Fruit fly (Drosophila melanogaster): ENCODE measurements around the gene heca.

heca gene

DNA sequence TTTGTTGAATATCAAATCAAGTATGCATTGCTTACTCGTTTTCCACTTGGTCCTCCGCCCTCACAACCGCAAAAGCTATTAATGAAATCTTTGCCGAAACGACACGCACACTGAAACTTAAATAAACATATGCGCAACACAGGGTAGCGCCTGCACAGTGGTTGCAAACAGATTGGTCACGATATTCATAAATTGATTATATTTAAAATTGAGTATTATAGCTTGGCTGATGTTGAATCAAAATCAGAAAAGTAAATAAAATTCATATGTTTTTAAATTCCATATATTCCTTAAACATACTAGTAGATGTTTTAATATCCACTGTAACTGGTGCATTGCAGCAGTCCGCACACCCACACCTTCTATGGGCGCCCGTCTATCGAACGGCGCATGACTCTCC lies 6.2 kb downstream of the heca start (continued):
- TF ChIP-seq Drgx (GFP tag; IDR thresholded peaks at IDR 0.05) (peak; percentile 67), ranshi (GFP tag; IDR thresholded peaks at IDR 0.05) (0 out of 2 replicates have a peak, but pooled peaks have one; percentile 4), sens (GFP tag) (peak; percentile 49), bcd (GFP tag; optimal IDR thresholded peaks at IDR 0.05) (no peak), unpg (GFP tag; optimal IDR thresholded peaks at IDR 0.05) (peak; percentile 38), CG17802 (tag; optimal IDR thresholded peaks at IDR 0.05) (no peak), gcm (GFP tag; optimal IDR thresholded peaks at IDR 0.05) (peak; percentile 10), grn (GFP tag; optimal IDR thresholded peaks at IDR 0.05) (no peak), pan (optimal IDR thresholded peaks at IDR 0.05) (no peak), pan (GFP tag; optimal IDR thresholded peaks at IDR 0.05 in 1 of 2, IDR thresholded peaks at IDR 0.05 in 1 of 2) (peak in 1 of 2 experiments; percentile 39), CG17328 (GFP tag; IDR thresholded peaks at IDR 0.05) (peak; percentile 44; the same call in 1 of the 2 replicates), bab2 (GFP tag; optimal IDR thresholded peaks at IDR 0.05) (no peak), CG34422 (GFP tag; IDR thresholded peaks at IDR 0.05) (0 out of 3 replicates have a peak, but pooled peaks have one; percentile 21), CG10979 (tag; optimal IDR thresholded peaks at IDR 0.05) (no peak), ewg (GFP tag; optimal IDR thresholded peaks at IDR 0.05) (peak; percentile 11), CG30403 (GFP tag; optimal IDR thresholded peaks at IDR 0.05) (peak; percentile 12), dmrt99B (tag; optimal IDR thresholded peaks at IDR 0.05) (peak; percentile 38), Oli (tag; optimal IDR thresholded peaks at IDR 0.05) (peak; percentile 24), PHDP (tag; optimal IDR thresholded peaks at IDR 0.05) (peak; percentile 27), Ptx1 (GFP tag; IDR thresholded peaks at IDR 0.05) (peak; percentile 31; the same call in 1 of the 2 replicates), Hand (GFP tag; optimal IDR thresholded peaks at IDR 0.05) (no peak), CG1832 (GFP tag; optimal IDR thresholded peaks at IDR 0.05) (no peak), gem (tag; optimal IDR thresholded peaks at IDR 0.05) (peak; percentile 55), Mad (GFP tag; optimal IDR thresholded peaks at IDR 0.05) (peak; percentile 4), Xbp1 (GFP tag; optimal IDR thresholded peaks at IDR 0.05) (peak; percentile 9), CG3726 (GFP tag; IDR thresholded peaks at IDR 0.05) (0 out of 3 replicates have a peak, but pooled peaks have one; percentile 14)

DNA sequence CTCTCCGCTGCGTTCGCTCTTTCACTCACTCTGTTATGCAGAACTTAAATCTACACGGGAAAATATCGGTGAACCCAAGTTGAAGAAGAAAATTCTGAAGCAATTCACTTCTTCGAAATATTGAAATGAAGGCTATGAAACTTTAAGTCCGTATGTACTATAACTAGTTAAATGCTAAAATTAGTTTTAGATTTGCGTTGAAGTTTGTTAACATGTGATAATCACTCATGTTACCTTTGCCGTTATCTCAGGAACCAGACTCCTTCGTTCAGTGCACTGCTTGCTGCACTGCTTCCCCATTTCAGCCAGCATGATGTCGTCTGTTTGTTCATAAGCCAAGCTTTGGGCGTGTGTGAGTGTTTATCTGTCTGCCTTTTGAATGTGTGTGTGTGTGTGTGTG lies 6.8 kb downstream of the heca start:
- TF ChIP-seq corto (GFP tag; optimal IDR thresholded peaks at IDR 0.05) (peak; percentile 43), CG9797 (GFP tag; optimal IDR thresholded peaks at IDR 0.05) (no peak), CG9932 (GFP tag; IDR thresholded peaks at IDR 0.05) (0 out of 2 replicates have a peak, but pooled peaks have one; percentile 1), D (optimal IDR thresholded peaks at IDR 0.05) (no peak), D (GFP tag; optimal IDR thresholded peaks at IDR 0.05) (no peak), Drgx (GFP tag; IDR thresholded peaks at IDR 0.05) (peak; percentile 34; the same call in 1 of the 2 replicates), CG31365 (tag; optimal IDR thresholded peaks at IDR 0.05) (peak; percentile 77), lbe (GFP tag; optimal IDR thresholded peaks at IDR 0.05) (peak; percentile 27), Dfd (GFP tag; optimal IDR thresholded peaks at IDR 0.05) (peak in 1 of 2 experiments; percentile 15), Side (GFP tag; optimal IDR thresholded peaks at IDR 0.05) (no peak)

- TF ChIP-seq Dp (GFP tag; optimal IDR thresholded peaks at IDR 0.05) = no peak
- peak; percentile 99 for TF ChIP-seq nom (GFP tag; optimal IDR thresholded peaks at IDR 0.05)
- peak; percentile 20 for TF ChIP-seq CG9727 (GFP tag; optimal IDR thresholded peaks at IDR 0.05)
- no peak for TF ChIP-seq pb (GFP tag; optimal IDR thresholded peaks at IDR 0.05)
- no peak for TF ChIP-seq CG34224 (GFP tag; IDR thresholded peaks at IDR 0.05; ENCODE audit: partially characterized antibody)
- TF ChIP-seq dan (GFP tag; IDR thresholded peaks at IDR 0.05) = peak; percentile 24; the same call in 1 of the 2 replicates
- peak; percentile 78 for TF ChIP-seq Drgx (GFP tag; IDR thresholded peaks at IDR 0.05)
- TF ChIP-seq prd (optimal IDR thresholded peaks at IDR 0.05) = no peak
- TF ChIP-seq prd (GFP tag; IDR thresholded peaks at IDR 0.05) = peak; percentile 67; the same call in 2 of the 3 replicates
- TF ChIP-seq ac (GFP tag; optimal IDR thresholded peaks at IDR 0.05) = no peak
- TF ChIP-seq Dref (GFP tag; IDR thresholded peaks at IDR 0.05) = no peak
- TF ChIP-seq HHEX (GFP tag; optimal IDR thresholded peaks at IDR 0.05) = no peak
- peak; percentile 42 for TF ChIP-seq lbe (GFP tag; optimal IDR thresholded peaks at IDR 0.05)
- TF ChIP-seq luna (GFP tag; optimal IDR thresholded peaks at IDR 0.05) = no peak
- 0 out of 2 replicates have a peak, but pooled peaks have one; percentile 28 for TF ChIP-seq crol (GFP tag; IDR thresholded peaks at IDR 0.05)
- no peak for TF ChIP-seq z (GFP tag; IDR thresholded peaks at IDR 0.05)
Observed at dm6 chr3R:30284989-30285670, 7.4 kb downstream of the heca start.
